Fruit fly (Drosophila melanogaster) whole organism, embryonic: Measurements from ENCODE around the gene CG32811.

Source experiments
- CG10147 ChIP-seq: fragments of 200-800 bp; sonication (Bioruptor generic); optimal IDR thresholded peaks from 2 replicates; lab custom pipeline; 2019; ENCODE audit warnings: missing biosample characterization, mild to moderate bottlenecking, missing genetic modification characterization, moderate library complexity
- CG10366 ChIP-seq: fragments of 200-800 bp; sonication (Bioruptor generic); IDR thresholded peaks from 2 replicates; pipeline ENCODE4 v1.3.6; 2022; ENCODE audit warnings: missing biosample characterization, missing genetic modification characterization
- CG10462 ChIP-seq: fragments of 200-800 bp; sonication (Bioruptor generic); optimal IDR thresholded peaks from 2 replicates; lab custom pipeline; 2016; ENCODE audit warnings: missing biosample characterization, missing genetic modification characterization
- CG10543 ChIP-seq: fragments of 200-800 bp; sonication (Bioruptor generic); optimal IDR thresholded peaks from 3 replicates; lab custom pipeline; 2017; ENCODE audit warnings: missing biosample characterization, mild to moderate bottlenecking, missing genetic modification characterization, moderate library complexity
- CG11093 ChIP-seq: fragments of 200-800 bp; sonication (Bioruptor generic); IDR thresholded peaks from 3 replicates; pipeline ENCODE4 v1.3.6; 2022; ENCODE audit warnings: missing biosample characterization, missing genetic modification characterization
- CG11560 ChIP-seq: fragments of 200-800 bp; sonication (Bioruptor generic); IDR thresholded peaks from 3 replicates; pipeline ENCODE4 v1.3.6; 2022; ENCODE audit warnings: missing biosample characterization, missing genetic modification characterization
- CG12299 ChIP-seq: fragments of 200-800 bp; sonication (Bioruptor generic); optimal IDR thresholded peaks from 2 replicates; lab custom pipeline; 2018; ENCODE audit warnings: missing biosample characterization, mild to moderate bottlenecking, missing genetic modification characterization
- CG13296 ChIP-seq: fragments of 200-800 bp; sonication (Bioruptor generic); optimal IDR thresholded peaks from 3 replicates; lab custom pipeline; 2018; ENCODE audit warnings: missing biosample characterization, mild to moderate bottlenecking, missing genetic modification characterization
- CG2199 ChIP-seq: fragments of 200-800 bp; sonication (Bioruptor generic); IDR thresholded peaks from 3 replicates; pipeline ENCODE4 v1.3.6; 2022; ENCODE audit warnings: missing biosample characterization, missing genetic modification characterization
- CG2678 ChIP-seq: fragments of 200-800 bp; sonication (Bioruptor generic); optimal IDR thresholded peaks from 3 replicates; lab custom pipeline; 2019; ENCODE audit warnings: missing biosample characterization, mild to moderate bottlenecking, missing genetic modification characterization, moderate library complexity
- CG4424 ChIP-seq: fragments of 200-800 bp; sonication (Bioruptor generic); optimal IDR thresholded peaks from 3 replicates; lab custom pipeline; 2016; ENCODE audit warnings: missing biosample characterization, missing genetic modification characterization
- CG6254 ChIP-seq: fragments of 200-800 bp; sonication (Bioruptor generic); optimal IDR thresholded peaks from 3 replicates; lab custom pipeline; 2017; ENCODE audit warnings: mild to moderate bottlenecking, missing biosample characterization, missing genetic modification reagents, missing genetic modification characterization
- CG6654 ChIP-seq: fragments of 200-800 bp; sonication (Bioruptor generic); optimal IDR thresholded peaks from 2 replicates; lab custom pipeline; 2017; ENCODE audit warnings: missing biosample characterization, mild to moderate bottlenecking, missing genetic modification characterization
- CG6683 ChIP-seq: fragments of 200-800 bp; sonication (Bioruptor generic); optimal IDR thresholded peaks from 2 replicates; lab custom pipeline; 2017; ENCODE audit warnings: missing biosample characterization, mild to moderate bottlenecking, missing genetic modification characterization, missing genetic modification reagents
- CG6854 ChIP-seq: fragments of 200-800 bp; sonication (Bioruptor generic); optimal IDR thresholded peaks from 3 replicates; lab custom pipeline; 2017; ENCODE audit warnings: missing biosample characterization, mild to moderate bottlenecking, missing genetic modification characterization
- CG7357 ChIP-seq: fragments of 200-800 bp; sonication (Bioruptor generic); IDR thresholded peaks from 3 replicates; pipeline ENCODE4 v1.3.6; 2022; ENCODE audit warnings: missing biosample characterization, missing genetic modification characterization
- CG7839 ChIP-seq: fragments of 200-800 bp; sonication (Bioruptor generic); optimal IDR thresholded peaks from 3 replicates; lab custom pipeline; 2018; ENCODE audit warnings: missing biosample characterization, mild to moderate bottlenecking, missing genetic modification characterization, moderate library complexity
- CG9215 ChIP-seq: fragments of 200-800 bp; sonication (Bioruptor generic); IDR thresholded peaks from 2 replicates; pipeline ENCODE4 v1.3.6; 2022; ENCODE audit warnings: missing biosample characterization, missing genetic modification characterization
- CG9932 ChIP-seq: fragments of 200-800 bp; sonication (Bioruptor generic); IDR thresholded peaks from 2 replicates; pipeline ENCODE4 v1.3.6; 2022; ENCODE audit warnings: missing biosample characterization, missing genetic modification characterization
- Dad ChIP-seq: fragments of 200-800 bp; sonication (Bioruptor generic); optimal IDR thresholded peaks from 3 replicates; lab custom pipeline; 2016; ENCODE audit warnings: missing biosample characterization, missing genetic modification characterization
- Dbx ChIP-seq: fragments of 200-800 bp; sonication (Bioruptor generic); IDR thresholded peaks from 3 replicates; pipeline ENCODE4 v1.3.6; 2022; ENCODE audit warnings: missing biosample characterization, missing genetic modification characterization
- ERR ChIP-seq: fragments of 200-800 bp; sonication (Bioruptor generic); optimal IDR thresholded peaks from 2 replicates; lab custom pipeline; 2016; ENCODE audit warnings: missing biosample characterization, missing genetic modification characterization
- HmgD ChIP-seq: fragments of 200-800 bp; sonication (Bioruptor generic); optimal IDR thresholded peaks from 3 replicates; lab custom pipeline; 2016; ENCODE audit warnings: missing biosample characterization, missing genetic modification characterization
- Hmr ChIP-seq: fragments of 200-800 bp; sonication (Bioruptor generic); optimal IDR thresholded peaks from 3 replicates; lab custom pipeline; 2017; ENCODE audit warnings: mild to moderate bottlenecking, missing biosample characterization, missing genetic modification reagents, missing genetic modification characterization
- Hr51 ChIP-seq, 2 experiments: fragments of 200-800 bp; sonication (Bioruptor generic); optimal IDR thresholded peaks; 2 replicates in 1 of 2; 3 replicates in 1 of 2; lab custom pipeline; 2016 to 2018; ENCODE audit warnings: missing biosample characterization in 2 of 2, missing genetic modification characterization in 2 of 2, mild to moderate bottlenecking in 1 of 2, moderate library complexity in 1 of 2
- Med ChIP-seq: fragments of 200-800 bp; sonication (Bioruptor generic); peaks from one replicate; lab custom pipeline; 2016; ENCODE audit warnings: missing biosample characterization, missing genetic modification characterization, mild to moderate bottlenecking, inconsistent platforms, moderate library complexity
- Meics ChIP-seq: fragments of 200-800 bp; sonication (Bioruptor generic); optimal IDR thresholded peaks from 2 replicates; lab custom pipeline; 2017; ENCODE audit warnings: missing biosample characterization, mild to moderate bottlenecking, missing genetic modification characterization
- Mrtf ChIP-seq: fragments of 200-800 bp; sonication (Bioruptor generic); IDR thresholded peaks from 3 replicates; pipeline ENCODE4 v1.3.6; 2022; ENCODE audit warnings: missing biosample characterization, missing genetic modification characterization
- NfI ChIP-seq: fragments of 200-800 bp; sonication (Bioruptor generic); optimal IDR thresholded peaks from 3 replicates; lab custom pipeline; 2018; ENCODE audit warnings: missing biosample characterization, mild to moderate bottlenecking, missing genetic modification characterization, moderate library complexity
- Optix ChIP-seq: fragments of 200-800 bp; sonication (Bioruptor generic); IDR thresholded peaks from 3 replicates; pipeline ENCODE4 v1.3.6; 2022; ENCODE audit warnings: missing biosample characterization, missing genetic modification characterization
- PHDP ChIP-seq: fragments of 200-800 bp; sonication (Bioruptor generic); optimal IDR thresholded peaks from 3 replicates; lab custom pipeline; 2018; ENCODE audit warnings: missing biosample characterization, mild to moderate bottlenecking, missing genetic modification characterization, moderate library complexity
- Sox102F ChIP-seq: fragments of 200-800 bp; sonication (Bioruptor generic); optimal IDR thresholded peaks from 2 replicates; lab custom pipeline; 2018; ENCODE audit warnings: missing biosample characterization, mild to moderate bottlenecking, missing genetic modification characterization, moderate library complexity
- Xrp1 ChIP-seq: fragments of 200-800 bp; sonication (Bioruptor generic); IDR thresholded peaks from 2 replicates; pipeline ENCODE4 v1.3.6; 2022; ENCODE audit warnings: missing biosample characterization, missing genetic modification characterization
- al ChIP-seq: fragments of 200-800 bp; sonication (Bioruptor generic); IDR thresholded peaks from 2 replicates; pipeline ENCODE4 v1.3.6; 2022; ENCODE audit warnings: missing biosample characterization, missing genetic modification characterization
- cato ChIP-seq: fragments of 200-800 bp; sonication (Bioruptor generic); optimal IDR thresholded peaks from 2 replicates; lab custom pipeline; 2016; ENCODE audit warnings: missing biosample characterization, missing genetic modification characterization, borderline replicate concordance
- dm ChIP-seq: fragments of 200-800 bp; sonication (Bioruptor generic); optimal IDR thresholded peaks from 3 replicates; lab custom pipeline; 2016; ENCODE audit warnings: missing biosample characterization, missing genetic modification characterization
- dmrt99B ChIP-seq: fragments of 200-800 bp; sonication (Bioruptor generic); optimal IDR thresholded peaks from 2 replicates; lab custom pipeline; 2018; ENCODE audit warnings: missing biosample characterization, mild to moderate bottlenecking, missing genetic modification characterization, moderate library complexity
- exex ChIP-seq: fragments of 200-800 bp; sonication (Bioruptor generic); optimal IDR thresholded peaks from 4 replicates; lab custom pipeline; 2018; ENCODE audit warnings: missing biosample characterization, mild to moderate bottlenecking, missing genetic modification characterization, moderate library complexity
- grau ChIP-seq: fragments of 200-800 bp; optimal IDR thresholded peaks from 3 replicates; lab custom pipeline; 2019; ENCODE audit warnings: missing biosample characterization, mild to moderate bottlenecking, missing genetic modification characterization, moderate library complexity
- insv ChIP-seq, 2 experiments: fragments of 200-800 bp; sonication (Bioruptor generic); optimal IDR thresholded peaks; 3 replicates each; lab custom pipeline; 2016 to 2018; ENCODE audit warnings: missing biosample characterization in 2 of 2, missing genetic modification characterization in 2 of 2
- lmd ChIP-seq: fragments of 200-800 bp; sonication (Bioruptor generic); IDR thresholded peaks from 2 replicates; pipeline ENCODE4 v1.3.6; 2022; ENCODE audit warnings: missing biosample characterization, missing genetic modification characterization
- mirr ChIP-seq: fragments of 200-800 bp; sonication (Bioruptor generic); optimal IDR thresholded peaks from 3 replicates; lab custom pipeline; 2018; ENCODE audit warnings: missing biosample characterization, mild to moderate bottlenecking, missing genetic modification characterization
- otp ChIP-seq: fragments of 200-800 bp; sonication (Bioruptor generic); IDR thresholded peaks from 3 replicates; pipeline ENCODE4, ENCODE4 v1.3.6; 2022; ENCODE audit warnings: missing biosample characterization, missing genetic modification characterization
- pb ChIP-seq: fragments of 200-800 bp; sonication (Bioruptor generic); optimal IDR thresholded peaks from 3 replicates; lab custom pipeline; 2016; ENCODE audit warnings: missing biosample characterization, missing genetic modification characterization
- row ChIP-seq: fragments of 200-800 bp; sonication (Bioruptor generic); IDR thresholded peaks from 3 replicates; pipeline ENCODE4 v1.3.6; 2022; ENCODE audit warnings: missing biosample characterization, missing genetic modification characterization
- slbo ChIP-seq: fragments of 200-800 bp; sonication (Bioruptor generic); IDR thresholded peaks from 2 replicates; pipeline ENCODE4 v1.3.6; 2022; ENCODE audit warnings: missing biosample characterization, missing genetic modification characterization
- sob ChIP-seq: fragments of 200-800 bp; sonication (Bioruptor generic); IDR thresholded peaks from 2 replicates; pipeline ENCODE4 v1.3.6; 2022; ENCODE audit warnings: missing biosample characterization, missing genetic modification characterization
- sug ChIP-seq: fragments of 200-800 bp; optimal IDR thresholded peaks from 2 replicates; lab custom pipeline; 2019; ENCODE audit warnings: missing biosample characterization, mild to moderate bottlenecking, missing genetic modification characterization, moderate library complexity
- vvl ChIP-seq: fragments of 200-800 bp; sonication (Bioruptor generic); IDR thresholded peaks from 2 replicates; pipeline ENCODE4 v1.3.6; 2022; ENCODE audit warnings: missing biosample characterization, missing genetic modification characterization
- z ChIP-seq: fragments of 200-800 bp; sonication (Bioruptor generic); IDR thresholded peaks from 3 replicates; pipeline ENCODE4 v1.3.6; 2022; ENCODE audit warnings: missing biosample characterization, missing genetic modification characterization
- zen2 ChIP-seq: fragments of 200-800 bp; sonication (Bioruptor generic); IDR thresholded peaks from 3 replicates; pipeline ENCODE4 v1.3.6; 2022; ENCODE audit warnings: missing biosample characterization, missing genetic modification characterization; ENCODE audit not compliant: partially characterized antibody

Gene CG32811

DNA sequence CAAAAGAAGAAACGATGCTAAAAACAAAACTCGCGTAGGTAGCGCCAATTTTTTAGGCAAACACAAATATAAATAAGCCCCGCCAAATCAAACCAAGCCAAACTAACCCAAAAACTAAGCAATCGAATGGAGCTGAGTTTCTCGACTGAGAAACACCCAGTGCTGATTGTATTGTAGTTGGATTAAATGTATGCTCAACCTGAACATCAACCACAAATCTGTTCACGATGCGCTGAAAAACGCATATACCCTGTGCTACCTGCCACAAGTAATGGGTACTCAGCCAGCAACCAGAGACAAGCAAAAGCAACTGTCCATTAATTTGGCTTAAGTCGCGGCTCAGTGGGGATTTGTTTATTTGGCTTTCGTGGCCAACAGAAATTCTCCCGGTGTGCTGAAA is 37.9 kb downstream of the CG32811 start (continued):
- TF ChIP-seq CG6654, result no peak
- no peak for TF ChIP-seq Dad (GFP tag; lab: Kevin White, UChicago)
- TF ChIP-seq Hr51 (GFP tag; optimal IDR thresholded peaks at IDR 0.05; lab: Kevin White, UChicago), result peak in 1 of 2 experiments; percentile 30
- TF ChIP-seq CG10147 (GFP tag; lab: Kevin White, UChicago), result no peak
- no peak for TF ChIP-seq z (GFP tag; lab: Robert Waterston, UW)
- no peak for TF ChIP-seq HmgD (GFP tag; lab: Kevin White, UChicago)
- peak; percentile 2 for TF ChIP-seq Sox102F (GFP tag; lab: Kevin White, UChicago)
- TF ChIP-seq CG10462 (GFP tag; lab: Kevin White, UChicago), result no peak
- TF ChIP-seq lmd (GFP tag; lab: Robert Waterston, UW), result peak; percentile 23; the same call in 1 of the 2 replicates
- TF ChIP-seq zen2 (GFP tag; lab: Robert Waterston, UW), result no peak
- TF ChIP-seq Xrp1 (GFP tag; lab: Robert Waterston, UW), result no peak
- TF ChIP-seq row (GFP tag; lab: Robert Waterston, UW), result peak; percentile 61
- 0 out of 2 replicates have a peak, but pooled peaks have one; percentile 14 for TF ChIP-seq CG10366 (GFP tag; lab: Robert Waterston, UW)
- no peak for TF ChIP-seq CG7357
- TF ChIP-seq pb (GFP tag; lab: Kevin White, UChicago), result no peak
- TF ChIP-seq Mrtf (GFP tag; lab: Robert Waterston, UW), result peak; percentile 48; the same call in 1 of the 3 replicates
- 0 out of 2 replicates have a peak, but pooled peaks have one; percentile 22 for TF ChIP-seq vvl (GFP tag; lab: Robert Waterston, UW)
- peak; percentile 47; the same call in 1 of the 2 replicates for TF ChIP-seq slbo (GFP tag; lab: Robert Waterston, UW)
- TF ChIP-seq CG12299 (tag; lab: Kevin White, UChicago), result no peak
- TF ChIP-seq CG6854 (GFP tag; lab: Kevin White, UChicago), result no peak
- TF ChIP-seq NfI (GFP tag; lab: Kevin White, UChicago), result peak; percentile 18
- no peak for TF ChIP-seq Optix (GFP tag; lab: Robert Waterston, UW)
- TF ChIP-seq exex (tag; lab: Kevin White, UChicago), result no peak
- peak; percentile 14; the same call in 1 of the 2 replicates for TF ChIP-seq sob (GFP tag; lab: Robert Waterston, UW)
- peak; percentile 19 for TF ChIP-seq CG7839 (tag; lab: Kevin White, UChicago)
- TF ChIP-seq dm (GFP tag; lab: Kevin White, UChicago), result no peak
- TF ChIP-seq Dbx, result no peak
- peak; percentile 18 for TF ChIP-seq dmrt99B (tag; lab: Kevin White, UChicago)
- TF ChIP-seq Hmr (GFP tag; lab: Kevin White, UChicago), result peak; percentile 13
- peak; percentile 17 for TF ChIP-seq CG10543 (GFP tag; lab: Kevin White, UChicago)
- no peak for TF ChIP-seq CG11560 (tag; lab: Robert Waterston, UW)
- TF ChIP-seq otp (GFP tag; lab: Robert Waterston, UW), result 0 out of 3 replicates have a peak, but pooled peaks have one; percentile 6
- TF ChIP-seq PHDP (tag; lab: Kevin White, UChicago), result peak; percentile 5
- 0 out of 2 replicates have a peak, but pooled peaks have one; percentile 20 for TF ChIP-seq al (GFP tag; lab: Robert Waterston, UW)
- no peak for TF ChIP-seq CG6254 (GFP tag; lab: Kevin White, UChicago)
- no peak for TF ChIP-seq CG9215 (GFP tag; lab: Robert Waterston, UW)
- no peak for TF ChIP-seq insv (GFP tag; optimal IDR thresholded peaks at IDR 0.05; lab: Kevin White, UChicago)
- TF ChIP-seq sug (tag; lab: Kevin White, UChicago), result peak; percentile 10
- peak; percentile 27 for TF ChIP-seq grau (tag; lab: Kevin White, UChicago)
- TF ChIP-seq CG11093 (GFP tag; lab: Robert Waterston, UW), result no peak
- TF ChIP-seq ERR (GFP tag; lab: Kevin White, UChicago), result no peak
- TF ChIP-seq CG6683 (GFP tag; lab: Kevin White, UChicago), result no peak
- no peak for TF ChIP-seq CG2199 (GFP tag; lab: Robert Waterston, UW)
- no peak for TF ChIP-seq cato (GFP tag; lab: Kevin White, UChicago)
- TF ChIP-seq mirr (GFP tag; lab: Kevin White, UChicago), result no peak
- TF ChIP-seq CG13296 (GFP tag; lab: Kevin White, UChicago), result peak; percentile 42
- TF ChIP-seq Med (GFP tag; lab: Kevin White, UChicago), result peak; percentile 91
- peak; percentile 32 for TF ChIP-seq Meics (GFP tag; lab: Kevin White, UChicago)
- TF ChIP-seq CG2678, result peak; percentile 46
- TF ChIP-seq CG9932 (GFP tag; lab: Robert Waterston, UW), result peak; percentile 60
- peak; percentile 3 for TF ChIP-seq CG4424 (GFP tag; lab: Kevin White, UChicago)
